Worm (Caenorhabditis elegans) whole organism, L4 larva: Measurements from ENCODE around the gene F11D11.22.

Experiments
- F37D6.2 ChIP-seq: sonication (generic microtip); optimal IDR thresholded peaks from 2 replicates; lab custom pipeline; 2016; ENCODE audit warnings: mild to moderate bottlenecking, missing genetic modification characterization, missing compliant biosample characterization
- ceh-82 ChIP-seq: sonication (generic microtip); optimal IDR thresholded peaks from 2 replicates; lab custom pipeline; 2017; ENCODE audit warnings: missing biosample characterization, missing genetic modification characterization
- ces-1 ChIP-seq: fragments of 150-350 bp; sonication (generic microtip); optimal IDR thresholded peaks from 4 replicates; lab custom pipeline; 2014; ENCODE audit warnings: missing biosample characterization, missing genetic modification reagents, missing genetic modification characterization
- egl-27 ChIP-seq: sonication (generic microtip); optimal IDR thresholded peaks from 3 replicates; lab custom pipeline; 2017; ENCODE audit warnings: missing biosample characterization, missing genetic modification reagents, missing genetic modification characterization
- lin-39 ChIP-seq: fragments of 150-350 bp; optimal IDR thresholded peaks from 2 replicates; lab custom pipeline; 2014; ENCODE audit warnings: missing biosample characterization, missing genetic modification reagents, missing genetic modification characterization
- nhr-42 ChIP-seq: fragments of 200-800 bp; sonication (Bioruptor generic); IDR thresholded peaks from 2 replicates; pipeline ENCODE4 v1.3.6; 2022; ENCODE audit warnings: missing genetic modification characterization, missing compliant biosample characterization
- snpc-4 ChIP-seq: fragments of 150-350 bp; optimal IDR thresholded peaks from 2 replicates; lab custom pipeline; 2014; ENCODE audit warnings: missing biosample characterization, missing genetic modification characterization
- unc-62 ChIP-seq, 3 experiments: fragments of 150-350 bp in 1 of 3; sonication (generic microtip); optimal IDR thresholded peaks in 2 of 3; peaks in 1 of 3; 1 replicate in 1 of 3; 2 replicates in 2 of 3; lab custom pipeline; 2014 to 2017; ENCODE audit warnings: missing biosample characterization in 3 of 3, missing genetic modification characterization in 3 of 3, missing genetic modification reagents in 3 of 3, missing genotype in 1 of 3

- TF ChIP-seq ceh-82 = no peak
- no peak for TF ChIP-seq ces-1
- TF ChIP-seq nhr-42 (GFP tag; lab: Robert Waterston, UW) = no peak
- no peak for TF ChIP-seq lin-39 (tag; lab: Kevin White, UChicago)
- no peak for TF ChIP-seq egl-27 (tag; lab: Kevin White, UChicago)
- TF ChIP-seq unc-62 (GFP tag; optimal IDR thresholded peaks at IDR 0.05 in 1 of 2; lab: Kevin White, UChicago) = peak in 1 of 2 experiments; percentile 90
- no peak for TF ChIP-seq unc-62 (tag; optimal IDR thresholded peaks at IDR 0.05; lab: Kevin White, UChicago)
- TF ChIP-seq snpc-4 = no peak
- TF ChIP-seq F37D6.2 (tag; lab: Kevin White, UChicago) = no peak
Measured at ce11 chrV:18771804-18772386, 9.8 kb downstream of the F11D11.22 start.
